Worm (Caenorhabditis elegans) whole organism, L2 larva: ENCODE results near the gene C07A9.10.

ENCODE experiments used
- C34F6.9 ChIP-seq: fragments of 150-350 bp; optimal IDR thresholded peaks from 2 replicates; lab custom pipeline; 2014; ENCODE audit warnings: missing biosample characterization, missing genetic modification characterization
- F13H6.1 ChIP-seq: sonication (generic microtip); optimal IDR thresholded peaks from 2 replicates; lab custom pipeline; 2016; ENCODE audit warnings: missing genetic modification characterization, missing compliant biosample characterization
- Y55F3AM.14 ChIP-seq: fragments of 200-800 bp; sonication (Bioruptor generic); optimal IDR thresholded peaks from 2 replicates; lab custom pipeline; 2018; ENCODE audit warnings: mild to moderate bottlenecking, missing genetic modification characterization, missing compliant biosample characterization
- aly-2 ChIP-seq: fragments of 150-350 bp; optimal IDR thresholded peaks from 2 replicates; lab custom pipeline; 2014; ENCODE audit warnings: missing biosample characterization, missing genetic modification characterization
- ama-1 ChIP-seq: fragments of 150-350 bp; optimal IDR thresholded peaks from 2 replicates; lab custom pipeline; 2018; ENCODE audit warnings: inconsistent platforms
- ceh-82 ChIP-seq: fragments of 150-350 bp; optimal IDR thresholded peaks from 2 replicates; lab custom pipeline; 2014; ENCODE audit warnings: missing biosample characterization, missing genetic modification characterization
- crh-2 ChIP-seq: sonication (generic microtip); optimal IDR thresholded peaks from 2 replicates; lab custom pipeline; 2017; ENCODE audit warnings: missing biosample characterization, missing genetic modification characterization
- dmd-4 ChIP-seq: sonication (generic microtip); optimal IDR thresholded peaks from 2 replicates; lab custom pipeline; 2017; ENCODE audit warnings: missing biosample characterization, missing genetic modification characterization
- egl-27 ChIP-seq: sonication (generic microtip); optimal IDR thresholded peaks from 3 replicates; lab custom pipeline; 2017; ENCODE audit warnings: missing biosample characterization, missing genetic modification reagents, missing genetic modification characterization
- elt-1 ChIP-seq: fragments of 150-350 bp; optimal IDR thresholded peaks from 2 replicates; lab custom pipeline; 2014; ENCODE audit warnings: missing biosample characterization, missing genetic modification characterization
- fos-1 ChIP-seq: fragments of 150-350 bp; optimal IDR thresholded peaks from 2 replicates; lab custom pipeline; 2014; ENCODE audit warnings: missing biosample characterization, missing genetic modification characterization
- lin-39 ChIP-seq: fragments of 150-350 bp; optimal IDR thresholded peaks from 2 replicates; lab custom pipeline; 2014; ENCODE audit warnings: missing biosample characterization, missing genetic modification reagents, missing genetic modification characterization
- lsy-2 ChIP-seq, 2 experiments: fragments of 150-350 bp in 1 of 2; sonication (generic microtip) in 1 of 2; optimal IDR thresholded peaks; 2 replicates each; lab custom pipeline; 2014 to 2017; ENCODE audit warnings: missing biosample characterization in 2 of 2, missing genetic modification characterization in 2 of 2
- mbf-1 ChIP-seq: sonication (generic microtip); optimal IDR thresholded peaks from 2 replicates; lab custom pipeline; 2017; ENCODE audit warnings: missing biosample characterization, missing genetic modification characterization
- nhr-11 ChIP-seq: fragments of 150-350 bp; optimal IDR thresholded peaks from 2 replicates; lab custom pipeline; 2014; ENCODE audit warnings: missing biosample characterization, missing genetic modification characterization
- nhr-12 ChIP-seq: fragments of 150-350 bp; optimal IDR thresholded peaks from 2 replicates; lab custom pipeline; 2014; ENCODE audit warnings: missing biosample characterization, missing genetic modification characterization
- nhr-21 ChIP-seq: fragments of 150-350 bp; optimal IDR thresholded peaks from 2 replicates; lab custom pipeline; 2014; ENCODE audit warnings: missing biosample characterization, missing genetic modification characterization
- nhr-25 ChIP-seq: fragments of 150-350 bp; sonication (generic microtip); optimal IDR thresholded peaks from 3 replicates; lab custom pipeline; 2014; ENCODE audit warnings: missing biosample characterization, missing genetic modification characterization
- nhr-6 ChIP-seq: fragments of 150-350 bp; optimal IDR thresholded peaks from 2 replicates; lab custom pipeline; 2014; ENCODE audit warnings: missing biosample characterization, missing genetic modification characterization
- nhr-77 ChIP-seq: fragments of 150-350 bp; optimal IDR thresholded peaks from 2 replicates; lab custom pipeline; 2014; ENCODE audit warnings: missing biosample characterization, missing genetic modification characterization
- peb-1 ChIP-seq: fragments of 150-350 bp; optimal IDR thresholded peaks from 2 replicates; lab custom pipeline; 2014; ENCODE audit warnings: missing biosample characterization, missing genetic modification characterization
- sem-4 ChIP-seq: fragments of 150-350 bp; optimal IDR thresholded peaks from 2 replicates; lab custom pipeline; 2014; ENCODE audit warnings: missing biosample characterization, missing genetic modification reagents, missing genetic modification characterization
- skn-1 ChIP-seq: sonication (generic microtip); optimal IDR thresholded peaks from 2 replicates; lab custom pipeline; 2017; ENCODE audit warnings: missing biosample characterization, missing genetic modification characterization
- sma-9 ChIP-seq, 2 experiments: fragments of 150-350 bp in 1 of 2; sonication (generic microtip) in 1 of 2; optimal IDR thresholded peaks; 2 replicates each; lab custom pipeline; 2014 to 2016; ENCODE audit warnings: missing genetic modification characterization in 2 of 2, mild to moderate bottlenecking in 1 of 2, missing biosample characterization in 1 of 2, missing compliant biosample characterization in 1 of 2, missing genetic modification reagents in 1 of 2, moderate library complexity in 1 of 2
- unc-39 ChIP-seq: fragments of 150-350 bp; optimal IDR thresholded peaks from 2 replicates; lab custom pipeline; 2014; ENCODE audit warnings: missing biosample characterization, missing genetic modification characterization
- unc-55 ChIP-seq: fragments of 150-350 bp; sonication (generic microtip); optimal IDR thresholded peaks from 3 replicates; lab custom pipeline; 2014; ENCODE audit warnings: missing biosample characterization, missing genetic modification reagents, missing genetic modification characterization
- zag-1 ChIP-seq: fragments of 150-350 bp; optimal IDR thresholded peaks from 2 replicates; lab custom pipeline; 2014; ENCODE audit warnings: missing biosample characterization, missing genetic modification characterization
- ztf-11 ChIP-seq: sonication (generic microtip); optimal IDR thresholded peaks from 2 replicates; lab custom pipeline; 2017; ENCODE audit warnings: missing biosample characterization, missing genetic modification characterization
- ztf-4 ChIP-seq: fragments of 150-350 bp; optimal IDR thresholded peaks from 2 replicates; lab custom pipeline; 2014; ENCODE audit warnings: missing biosample characterization, missing genetic modification characterization

C07A9.10 gene

DNA sequence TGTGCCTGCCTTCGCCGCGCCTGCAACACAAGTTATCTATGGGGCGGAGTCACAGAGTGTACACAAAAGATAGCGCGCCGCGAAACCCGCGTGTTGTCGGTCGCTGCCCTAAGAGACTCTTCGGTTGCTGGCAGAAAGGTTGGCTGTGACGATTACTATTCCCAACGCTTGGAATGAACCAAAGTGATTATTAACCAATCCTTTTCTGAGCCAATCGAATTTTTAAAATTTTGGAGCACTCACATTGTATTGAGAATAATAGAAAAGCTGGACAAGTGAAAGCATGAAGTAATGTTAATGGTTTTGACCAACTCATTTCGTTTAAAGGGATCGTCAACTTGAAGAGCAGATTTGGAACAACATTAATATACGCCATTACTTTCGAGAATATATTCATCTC, 31.4 kb upstream of the C07A9.10 start (continued):
- TF ChIP-seq lsy-2 (tag; optimal IDR thresholded peaks at IDR 0.05; lab: Kevin White, UChicago), result peak; percentile 16 to 68

DNA sequence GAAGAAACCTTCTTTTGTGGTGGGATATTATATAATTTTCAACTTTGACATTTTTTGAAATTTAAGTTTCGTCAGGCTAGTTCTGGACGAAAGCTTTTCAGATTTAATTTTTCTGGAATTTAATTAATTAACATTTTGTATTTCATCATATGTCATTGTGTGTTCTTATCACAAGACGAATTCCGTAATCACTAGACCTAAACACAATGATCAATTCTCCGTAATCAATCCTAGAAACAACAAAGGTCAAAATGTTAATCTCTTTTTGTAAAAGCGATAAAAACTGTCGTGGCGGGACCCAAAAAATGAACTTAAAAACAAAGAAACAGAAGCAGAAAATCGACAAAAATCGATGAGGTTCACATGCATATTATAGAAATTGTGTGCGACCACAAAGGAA, 28.9 kb upstream of the C07A9.10 start:
- TF ChIP-seq dmd-4 (tag; lab: Kevin White, UChicago), result no peak
- TF ChIP-seq sma-9 (GFP tag; optimal IDR thresholded peaks at IDR 0.05; lab: Kevin White, UChicago), result peak; percentile 47
- no peak for TF ChIP-seq sma-9 (tag; optimal IDR thresholded peaks at IDR 0.05; lab: Kevin White, UChicago)
- TF ChIP-seq crh-2 (tag; lab: Kevin White, UChicago), result peak; percentile 4
- TF ChIP-seq Y55F3AM.14 (GFP tag; lab: Kevin White, UChicago), result no peak
- no peak for TF ChIP-seq ztf-11 (tag; lab: Kevin White, UChicago)
- TF ChIP-seq fos-1, result peak; percentile 36
- no peak for TF ChIP-seq nhr-25 (tag; lab: Kevin White, UChicago)
- TF ChIP-seq mbf-1 (tag; lab: Kevin White, UChicago), result no peak

DNA sequence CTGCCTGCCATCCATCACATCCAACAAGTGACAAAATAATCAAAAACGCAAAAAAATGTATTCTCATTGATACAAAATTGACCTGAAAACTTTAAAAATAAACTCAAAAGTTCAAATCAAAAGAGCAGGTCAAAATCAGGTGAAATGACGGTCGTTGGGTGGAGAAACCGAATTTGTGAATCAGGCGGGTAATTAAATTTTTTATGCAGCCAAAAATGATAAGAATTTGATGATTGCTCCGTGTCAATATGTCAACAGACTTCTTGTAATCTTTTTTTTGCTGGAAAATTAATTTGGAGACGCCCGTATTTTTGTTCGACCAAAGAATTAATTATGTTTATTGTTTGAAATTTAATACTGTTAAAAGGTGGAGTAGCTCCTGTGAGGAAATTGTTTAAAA, 28.0 kb upstream of the C07A9.10 start, which contains the start of gene ncx-6:
Gene ncx-6, minus strand, starts transcription at position 88 of the 400 bp plus-strand sequence.
- TF ChIP-seq fos-1 (peak; percentile 12), nhr-6 (tag; lab: Kevin White, UChicago) (no peak)

DNA sequence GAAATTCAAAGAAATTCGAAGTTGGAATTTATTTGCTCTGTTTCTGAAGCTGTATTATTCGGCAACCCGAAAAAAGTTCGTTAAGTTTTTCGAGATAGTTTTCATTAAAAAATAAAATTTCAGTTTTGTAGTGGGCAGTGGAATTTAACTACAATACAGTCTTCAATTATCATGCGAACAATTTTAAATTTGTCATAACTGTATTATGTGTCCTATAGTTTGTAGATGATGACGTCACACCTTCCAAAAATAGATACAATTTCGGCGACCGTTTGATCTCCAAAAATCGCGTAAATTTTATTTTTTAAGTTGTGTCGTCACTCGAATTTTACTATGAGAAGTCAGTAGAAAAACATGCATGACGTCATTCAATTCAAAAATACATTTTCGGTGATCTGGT, 27.3 kb upstream of the C07A9.10 start:
- TF ChIP-seq aly-2 (tag; lab: Kevin White, UChicago), result no peak
- no peak for TF ChIP-seq C34F6.9 (tag; lab: Kevin White, UChicago)
- TF ChIP-seq nhr-21, result no peak
- TF ChIP-seq ceh-82, result no peak
- no peak for TF ChIP-seq zag-1
- no peak for TF ChIP-seq nhr-6 (tag; lab: Kevin White, UChicago)
- TF ChIP-seq Y55F3AM.14 (GFP tag; lab: Kevin White, UChicago), result no peak
- no peak for TF ChIP-seq F13H6.1 (tag; lab: Kevin White, UChicago)
- no peak for TF ChIP-seq unc-55
- TF ChIP-seq unc-39 (tag; lab: Kevin White, UChicago), result no peak
- no peak for TF ChIP-seq mbf-1 (tag; lab: Kevin White, UChicago)
- no peak for TF ChIP-seq dmd-4 (tag; lab: Kevin White, UChicago)

DNA sequence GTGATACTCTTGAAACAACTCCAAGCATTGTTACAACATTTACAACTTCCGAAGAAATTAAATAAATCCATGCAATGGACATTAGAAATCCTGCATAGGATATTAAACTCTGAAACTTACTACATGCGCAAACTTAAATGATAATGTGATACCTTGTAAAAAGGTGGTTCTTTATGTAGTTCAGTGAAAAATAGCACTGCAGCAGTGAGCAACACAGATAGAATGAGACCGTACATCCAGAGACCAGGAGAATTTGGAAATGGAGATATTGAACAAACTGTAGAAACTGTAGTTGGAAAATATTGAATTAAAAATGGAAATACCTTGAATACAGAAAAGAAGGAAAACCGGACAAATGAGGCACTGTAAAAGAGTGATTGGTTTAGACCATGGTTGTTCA, 25.3 kb upstream of the C07A9.10 start:
- TF ChIP-seq sem-4 (tag; lab: Kevin White, UChicago) (no peak), mbf-1 (tag; lab: Kevin White, UChicago) (no peak), egl-27 (no peak), ceh-82 (no peak), sma-9 (GFP tag; optimal IDR thresholded peaks at IDR 0.05; lab: Kevin White, UChicago) (no peak), sma-9 (tag; optimal IDR thresholded peaks at IDR 0.05; lab: Kevin White, UChicago) (no peak), nhr-6 (tag; lab: Kevin White, UChicago) (no peak), peb-1 (tag; lab: Kevin White, UChicago) (no peak), nhr-12 (no peak), elt-1 (tag; lab: Kevin White, UChicago) (no peak), ama-1 (lab: Kevin White, UChicago) (no peak), lin-39 (no peak)

DNA sequence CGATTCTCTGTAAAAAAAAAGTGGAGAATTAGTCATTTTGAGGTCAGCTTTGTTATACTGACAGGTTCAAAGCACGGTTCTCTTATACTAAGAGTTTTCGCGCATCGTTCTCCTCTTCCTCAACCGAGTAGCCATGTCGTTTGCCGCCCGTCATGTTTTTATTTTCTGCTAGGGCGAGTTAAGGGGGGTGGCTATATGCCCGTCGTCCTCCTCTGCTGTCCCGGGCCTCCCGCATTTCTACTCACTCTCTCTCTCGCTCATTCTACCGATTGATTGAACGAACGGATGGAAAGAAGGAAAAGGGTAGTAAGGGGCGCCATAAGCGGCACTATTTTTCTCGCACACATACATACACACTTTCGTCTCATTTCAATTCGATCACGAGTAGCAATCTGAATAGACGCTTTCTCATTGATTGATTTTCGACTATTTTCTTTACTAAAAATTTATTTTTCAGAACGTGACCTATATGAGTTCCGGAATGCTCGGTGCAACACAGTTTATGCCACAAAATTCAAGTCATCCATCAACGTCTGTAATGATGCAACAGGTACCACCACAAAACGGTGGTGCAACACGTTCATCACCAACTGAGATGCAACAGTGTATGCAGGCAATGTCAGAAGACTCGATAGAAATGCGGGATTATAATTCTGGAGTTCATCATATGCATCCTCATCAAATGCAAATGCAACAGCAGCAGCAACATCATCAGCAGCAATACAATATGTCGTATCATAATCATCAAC, 19.5 kb upstream of the C07A9.10 start:
- no peak for TF ChIP-seq lsy-2 (tag; optimal IDR thresholded peaks at IDR 0.05; lab: Kevin White, UChicago)
- peak; percentile 4 for TF ChIP-seq C34F6.9 (tag; lab: Kevin White, UChicago)

DNA sequence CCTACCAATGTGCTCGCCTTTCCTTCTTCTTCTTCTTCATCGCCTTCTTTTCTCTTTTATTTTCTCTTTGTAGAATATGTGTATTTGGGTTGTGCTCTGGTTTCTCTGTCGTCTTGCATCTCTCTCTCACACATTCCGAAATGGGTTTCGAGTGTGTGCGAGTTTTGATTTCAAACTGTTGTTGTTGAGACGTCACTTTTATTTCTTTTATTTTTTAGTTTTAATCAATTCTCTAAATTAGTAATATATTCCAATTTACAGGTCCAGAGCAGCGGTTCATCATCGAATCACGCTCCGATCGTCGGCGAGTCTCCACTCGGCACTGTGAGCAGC, 18.7 kb upstream of the C07A9.10 start:
- TF ChIP-seq elt-1 (tag; lab: Kevin White, UChicago), result no peak
- peak; percentile 28 for TF ChIP-seq unc-55
- no peak for TF ChIP-seq aly-2 (tag; lab: Kevin White, UChicago)
- no peak for TF ChIP-seq nhr-11 (tag; lab: Kevin White, UChicago)
- peak; percentile 9 for TF ChIP-seq sma-9 (GFP tag; optimal IDR thresholded peaks at IDR 0.05; lab: Kevin White, UChicago)
- no peak for TF ChIP-seq sma-9 (tag; optimal IDR thresholded peaks at IDR 0.05; lab: Kevin White, UChicago)
- TF ChIP-seq nhr-77 (tag; lab: Kevin White, UChicago), result no peak
- no peak for TF ChIP-seq ceh-82
- no peak for TF ChIP-seq ztf-4 (tag; lab: Kevin White, UChicago)
- TF ChIP-seq lin-39, result no peak
- TF ChIP-seq skn-1 (tag; lab: Kevin White, UChicago), result no peak
- no peak for TF ChIP-seq peb-1 (tag; lab: Kevin White, UChicago)
